Fruit fly (Drosophila melanogaster) whole organism, pupa: Measurements from ENCODE around the gene CG43137.

Experiments
- CG10348 ChIP-seq: fragments of 200-800 bp; sonication (Bioruptor generic); IDR thresholded peaks from 2 replicates; pipeline ENCODE4 v1.3.6; 2022; ENCODE audit warnings: missing biosample characterization, missing genetic modification characterization
- CG12605 ChIP-seq: fragments of 200-800 bp; sonication (Bioruptor generic); IDR thresholded peaks from 2 replicates; pipeline ENCODE4 v1.3.6; 2022; ENCODE audit warnings: missing biosample characterization, missing genetic modification characterization
- CG13204 ChIP-seq: fragments of 200-800 bp; sonication (Bioruptor generic); optimal IDR thresholded peaks from 2 replicates; lab custom pipeline; 2018; ENCODE audit warnings: missing biosample characterization, mild to moderate bottlenecking, missing genetic modification characterization, moderate library complexity
- CG14655 ChIP-seq: fragments of 200-800 bp; sonication (Bioruptor generic); optimal IDR thresholded peaks from 3 replicates; lab custom pipeline; 2017; ENCODE audit warnings: mild to moderate bottlenecking, missing biosample characterization, missing genetic modification reagents, missing genetic modification characterization
- CG15710 ChIP-seq: fragments of 200-800 bp; sonication (Bioruptor generic); optimal IDR thresholded peaks from 2 replicates; lab custom pipeline; 2018; ENCODE audit warnings: missing biosample characterization, mild to moderate bottlenecking, missing genetic modification characterization, moderate library complexity
- CG17806 ChIP-seq: fragments of 200-800 bp; sonication (Bioruptor generic); optimal IDR thresholded peaks from 2 replicates; lab custom pipeline; 2018; ENCODE audit warnings: missing biosample characterization, mild to moderate bottlenecking, missing genetic modification characterization, moderate library complexity
- CG32121 ChIP-seq: fragments of 200-800 bp; sonication (Bioruptor generic); IDR thresholded peaks from 2 replicates; pipeline ENCODE4 v1.3.6; 2022; ENCODE audit warnings: missing biosample characterization, missing genetic modification characterization
- CG34367 ChIP-seq: fragments of 200-800 bp; sonication (Bioruptor generic); optimal IDR thresholded peaks from 2 replicates; lab custom pipeline; 2018; ENCODE audit warnings: missing biosample characterization, mild to moderate bottlenecking, missing genetic modification characterization
- CG4496 ChIP-seq: fragments of 200-800 bp; sonication (Bioruptor generic); IDR thresholded peaks from 3 replicates; pipeline ENCODE4 v1.3.6; 2022; ENCODE audit warnings: missing biosample characterization, missing genetic modification characterization
- CG8159 ChIP-seq: fragments of 200-800 bp; sonication (Bioruptor generic); optimal IDR thresholded peaks from 3 replicates; lab custom pipeline; 2018; ENCODE audit warnings: missing biosample characterization, mild to moderate bottlenecking, missing genetic modification characterization, moderate library complexity
- CG8301 ChIP-seq: fragments of 200-800 bp; sonication (Bioruptor generic); optimal IDR thresholded peaks from 2 replicates; lab custom pipeline; 2018; ENCODE audit warnings: missing biosample characterization, mild to moderate bottlenecking, missing genetic modification characterization
- CG9948 ChIP-seq: fragments of 200-800 bp; sonication (Bioruptor generic); optimal IDR thresholded peaks from 2 replicates; lab custom pipeline; 2018; ENCODE audit warnings: missing biosample characterization, mild to moderate bottlenecking, missing genetic modification characterization, moderate library complexity
- D1 ChIP-seq: fragments of 200-800 bp; sonication (Bioruptor generic); optimal IDR thresholded peaks from 2 replicates; lab custom pipeline; 2018; ENCODE audit warnings: missing biosample characterization, mild to moderate bottlenecking, missing genetic modification characterization, moderate library complexity
- EcR ChIP-seq: fragments of 200-800 bp; sonication (Bioruptor generic); optimal IDR thresholded peaks from 3 replicates; lab custom pipeline; 2019; ENCODE audit warnings: missing biosample characterization, missing genetic modification characterization, mild to moderate bottlenecking, moderate library complexity, missing genetic modification reagents
- Ets98B ChIP-seq: fragments of 200-800 bp; sonication (Bioruptor generic); IDR thresholded peaks from 2 replicates; pipeline ENCODE4 v1.3.6; 2022; ENCODE audit warnings: missing biosample characterization, missing genetic modification characterization
- Pif1A ChIP-seq: fragments of 200-800 bp; sonication (Bioruptor generic); optimal IDR thresholded peaks from 3 replicates; lab custom pipeline; 2016; ENCODE audit warnings: missing biosample characterization, missing genetic modification characterization
- Pif1B ChIP-seq: fragments of 200-800 bp; sonication (Bioruptor generic); optimal IDR thresholded peaks from 3 replicates; lab custom pipeline; 2016; ENCODE audit warnings: missing biosample characterization, missing genetic modification characterization
- Snoo ChIP-seq: fragments of 200-800 bp; sonication (Bioruptor generic); optimal IDR thresholded peaks from 3 replicates; lab custom pipeline; 2017; ENCODE audit warnings: missing biosample characterization, mild to moderate bottlenecking, missing genetic modification characterization, inconsistent platforms
- fd96Ca ChIP-seq: fragments of 200-800 bp; sonication (Bioruptor generic); IDR thresholded peaks from 3 replicates; pipeline ENCODE4 v1.3.6; 2022; ENCODE audit warnings: missing biosample characterization, missing genetic modification characterization
- gl ChIP-seq: fragments of 200-800 bp; sonication (Bioruptor generic); optimal IDR thresholded peaks from 2 replicates; lab custom pipeline; 2018; ENCODE audit warnings: missing biosample characterization, mild to moderate bottlenecking, missing genetic modification characterization
- rn ChIP-seq: fragments of 200-800 bp; sonication (Bioruptor generic); IDR thresholded peaks from 2 replicates; pipeline ENCODE4 v1.3.6; 2022; ENCODE audit warnings: missing biosample characterization, missing genetic modification characterization

CG43137 gene

dm6 chrX:5901628-5902213 lies 36.8 kb upstream of the CG43137 start:
- TF ChIP-seq CG13204 (GFP tag; lab: Kevin White, UChicago), result peak; percentile 51
- TF ChIP-seq CG17806 (tag; lab: Kevin White, UChicago), result no peak
- TF ChIP-seq CG12605 (GFP tag; lab: Robert Waterston, UW), result 0 out of 2 replicates have a peak, but pooled peaks have one; percentile 8
- TF ChIP-seq EcR (GFP tag; lab: Kevin White, UChicago), result peak; percentile 77
- peak; percentile 59; the same call in 2 of the 3 replicates for TF ChIP-seq fd96Ca
- no peak for TF ChIP-seq CG10348 (GFP tag; lab: Robert Waterston, UW)
- TF ChIP-seq CG34367, result no peak
- peak; percentile 46 for TF ChIP-seq Snoo
- TF ChIP-seq CG8301 (tag; lab: Kevin White, UChicago), result no peak
- no peak for TF ChIP-seq CG15710
- TF ChIP-seq CG9948 (tag; lab: Kevin White, UChicago), result no peak
- TF ChIP-seq CG14655 (GFP tag; lab: Kevin White, UChicago), result peak; percentile 13
- peak; percentile 22; the same call in 1 of the 2 replicates for TF ChIP-seq CG32121
- no peak for TF ChIP-seq rn (GFP tag; lab: Robert Waterston, UW)
- TF ChIP-seq CG4496 (GFP tag; lab: Robert Waterston, UW), result peak; percentile 71; the same call in 2 of the 3 replicates
- TF ChIP-seq Pif1B (GFP tag; lab: Kevin White, UChicago), result peak; percentile 48
- TF ChIP-seq gl (tag; lab: Kevin White, UChicago), result no peak
- peak; percentile 4 for TF ChIP-seq CG8159 (tag; lab: Kevin White, UChicago)
- peak; percentile 42; the same call in 1 of the 2 replicates for TF ChIP-seq Ets98B
- no peak for TF ChIP-seq D1 (tag; lab: Kevin White, UChicago)
- peak; percentile 30 for TF ChIP-seq Pif1A

- TF ChIP-seq CG15710 (peak; percentile 98), CG8301 (tag; lab: Kevin White, UChicago) (peak; percentile 96), CG32121 (peak; percentile 95), CG17806 (tag; lab: Kevin White, UChicago) (peak; percentile 98), CG12605 (GFP tag; lab: Robert Waterston, UW) (peak; percentile 95), fd96Ca (peak; percentile 98), Pif1A (peak; percentile 97), D1 (tag; lab: Kevin White, UChicago) (peak; percentile 77), CG4496 (GFP tag; lab: Robert Waterston, UW) (peak; percentile 98), Snoo (peak; percentile 98), Pif1B (GFP tag; lab: Kevin White, UChicago) (peak; percentile 97), CG8159 (tag; lab: Kevin White, UChicago) (peak; percentile 98), CG10348 (GFP tag; lab: Robert Waterston, UW) (peak; percentile 67), Ets98B (peak; percentile 97), CG34367 (peak; percentile 99), CG13204 (GFP tag; lab: Kevin White, UChicago) (peak; percentile 91), rn (GFP tag; lab: Robert Waterston, UW) (peak; percentile 95), gl (tag; lab: Kevin White, UChicago) (peak; percentile 97), EcR (GFP tag; lab: Kevin White, UChicago) (peak; percentile 50), CG9948 (tag; lab: Kevin White, UChicago) (peak; percentile 97), CG14655 (GFP tag; lab: Kevin White, UChicago) (peak; percentile 96)
These were observed 35.5 kb upstream of the CG43137 start, which contains the start of gene Act5C for dm6 chrX:5900146-5901093. Act5C (plus strand) TSS chrX:5900861.

dm6 chrX:5899241-5900145 lies 34.5 kb upstream of the CG43137 start:
- TF ChIP-seq CG32121 (0 out of 2 replicates have a peak, but pooled peaks have one; percentile 36), CG10348 (GFP tag; lab: Robert Waterston, UW) (no peak), CG12605 (GFP tag; lab: Robert Waterston, UW) (peak; percentile 30; the same call in 1 of the 2 replicates), CG4496 (GFP tag; lab: Robert Waterston, UW) (peak; percentile 74), CG13204 (GFP tag; lab: Kevin White, UChicago) (peak; percentile 81), fd96Ca (peak; percentile 58; the same call in 1 of the 3 replicates), rn (GFP tag; lab: Robert Waterston, UW) (no peak), CG8301 (tag; lab: Kevin White, UChicago) (no peak), gl (tag; lab: Kevin White, UChicago) (peak; percentile 30), CG34367 (no peak), Snoo (peak; percentile 40), Pif1A (no peak), CG14655 (GFP tag; lab: Kevin White, UChicago) (peak; percentile 35), CG9948 (tag; lab: Kevin White, UChicago) (no peak), CG15710 (peak; percentile 29), CG8159 (tag; lab: Kevin White, UChicago) (no peak), CG17806 (tag; lab: Kevin White, UChicago) (no peak), Pif1B (GFP tag; lab: Kevin White, UChicago) (no peak), Ets98B (peak; percentile 44), D1 (tag; lab: Kevin White, UChicago) (no peak), EcR (GFP tag; lab: Kevin White, UChicago) (peak; percentile 30)
- TF ChIP-seq, all 21 proteins: peak for 11
